Worm (Caenorhabditis elegans) whole organism, L3 larva: Measurements from ENCODE around the gene srh-122.

Experiments used
- R02D3.7 ChIP-seq: fragments of 150-350 bp; optimal IDR thresholded peaks from 2 replicates; lab custom pipeline; 2014; ENCODE audit warnings: missing biosample characterization, missing genetic modification characterization
- ZK546.5 ChIP-seq: sonication (generic microtip); optimal IDR thresholded peaks from 2 replicates; lab custom pipeline; 2017; ENCODE audit warnings: missing biosample characterization, missing genetic modification characterization
- aly-2 ChIP-seq: fragments of 150-350 bp; optimal IDR thresholded peaks from 2 replicates; lab custom pipeline; 2014; ENCODE audit warnings: missing biosample characterization, missing genetic modification characterization
- ama-1 ChIP-seq: fragments of 150-350 bp; optimal IDR thresholded peaks from 2 replicates; lab custom pipeline; 2018
- ceh-16 ChIP-seq: sonication (generic microtip); optimal IDR thresholded peaks from 2 replicates; lab custom pipeline; 2017; ENCODE audit warnings: missing biosample characterization, missing genetic modification characterization
- ceh-82 ChIP-seq: fragments of 150-350 bp; optimal IDR thresholded peaks from 2 replicates; lab custom pipeline; 2014; ENCODE audit warnings: missing biosample characterization, missing genetic modification characterization
- ceh-9 ChIP-seq: sonication (generic microtip); optimal IDR thresholded peaks from 2 replicates; lab custom pipeline; 2018; ENCODE audit warnings: missing biosample characterization, missing genetic modification characterization
- egl-27 ChIP-seq: sonication (generic microtip); optimal IDR thresholded peaks from 4 replicates; lab custom pipeline; 2017; ENCODE audit warnings: missing biosample characterization, missing genetic modification reagents, missing genetic modification characterization
- egl-5 ChIP-seq: fragments of 150-350 bp; optimal IDR thresholded peaks from 2 replicates; lab custom pipeline; 2017; ENCODE audit warnings: missing biosample characterization, missing genetic modification reagents, missing genetic modification characterization, inconsistent platforms
- elt-2 ChIP-seq: sonication (generic microtip); optimal IDR thresholded peaks from 2 replicates; lab custom pipeline; 2016; ENCODE audit warnings: missing genetic modification reagents, mild to moderate bottlenecking, missing genetic modification characterization, missing compliant biosample characterization
- eor-1 ChIP-seq, 2 experiments: fragments of 150-350 bp; optimal IDR thresholded peaks; 2 replicates each; lab custom pipeline; 2014 to 2018; ENCODE audit warnings: missing biosample characterization in 2 of 2, missing genetic modification characterization in 2 of 2
- fkh-10 ChIP-seq: sonication (generic microtip); optimal IDR thresholded peaks from 2 replicates; lab custom pipeline; 2017; ENCODE audit warnings: missing biosample characterization, missing genetic modification reagents, missing genetic modification characterization
- fkh-2 ChIP-seq: fragments of 150-350 bp; optimal IDR thresholded peaks from 2 replicates; lab custom pipeline; 2014; ENCODE audit warnings: missing biosample characterization, missing genetic modification reagents, missing genetic modification characterization
- fos-1 ChIP-seq: fragments of 150-350 bp; optimal IDR thresholded peaks from 2 replicates; lab custom pipeline; 2014; ENCODE audit warnings: missing biosample characterization, missing genetic modification characterization
- hmg-11 ChIP-seq: sonication (generic microtip); optimal IDR thresholded peaks from 2 replicates; lab custom pipeline; 2016; ENCODE audit warnings: missing genetic modification characterization, missing compliant biosample characterization
- jun-1 ChIP-seq: fragments of 150-350 bp; optimal IDR thresholded peaks from 2 replicates; lab custom pipeline; 2014; ENCODE audit warnings: missing biosample characterization, missing genetic modification reagents, missing genetic modification characterization
- lin-15B ChIP-seq: fragments of 150-350 bp; optimal IDR thresholded peaks from 2 replicates; lab custom pipeline; 2014; ENCODE audit warnings: missing biosample characterization, missing genetic modification characterization
- lin-39 ChIP-seq: fragments of 150-350 bp; optimal IDR thresholded peaks from 2 replicates; lab custom pipeline; 2018; ENCODE audit warnings: missing biosample characterization, missing genetic modification reagents, missing genetic modification characterization
- lsy-12 ChIP-seq: sonication (generic microtip); optimal IDR thresholded peaks from 2 replicates; lab custom pipeline; 2016; ENCODE audit warnings: mild to moderate bottlenecking, missing genetic modification characterization, missing compliant biosample characterization
- nfya-1 ChIP-seq: sonication (generic microtip); optimal IDR thresholded peaks from 2 replicates; lab custom pipeline; 2017; ENCODE audit warnings: missing genetic modification characterization, mild to moderate bottlenecking, missing compliant biosample characterization, antibody characterized with exemption, moderate library complexity; ENCODE audit not compliant: insufficient read depth
- nhr-237 ChIP-seq: fragments of 150-350 bp; optimal IDR thresholded peaks from 2 replicates; lab custom pipeline; 2014; ENCODE audit warnings: missing biosample characterization, missing genetic modification characterization
- nhr-28 ChIP-seq: fragments of 150-350 bp; optimal IDR thresholded peaks from 2 replicates; lab custom pipeline; 2014; ENCODE audit warnings: missing biosample characterization, missing genetic modification characterization
- nhr-43 ChIP-seq: sonication (generic microtip); optimal IDR thresholded peaks from 2 replicates; lab custom pipeline; 2016; ENCODE audit warnings: mild to moderate bottlenecking, missing genetic modification characterization, missing compliant biosample characterization; ENCODE audit not compliant: poor library complexity, severe bottlenecking
- nhr-67 ChIP-seq: fragments of 150-350 bp; optimal IDR thresholded peaks from 2 replicates; lab custom pipeline; 2014; ENCODE audit warnings: missing biosample characterization, missing genetic modification characterization
- nhr-76 ChIP-seq: fragments of 150-350 bp; sonication (generic microtip); optimal IDR thresholded peaks from 5 replicates; lab custom pipeline; 2014; ENCODE audit warnings: missing biosample characterization, missing genetic modification characterization
- nhr-77 ChIP-seq: fragments of 150-350 bp; optimal IDR thresholded peaks from 2 replicates; lab custom pipeline; 2014; ENCODE audit warnings: missing biosample characterization, missing genetic modification characterization
- sea-2 ChIP-seq: fragments of 150-350 bp; sonication (generic microtip); optimal IDR thresholded peaks from 4 replicates; lab custom pipeline; 2014; ENCODE audit warnings: missing biosample characterization, missing genetic modification reagents, missing genetic modification characterization
- tbx-2 ChIP-seq: sonication (generic microtip); optimal IDR thresholded peaks from 2 replicates; lab custom pipeline; 2016; ENCODE audit warnings: mild to moderate bottlenecking, missing genetic modification characterization, missing compliant biosample characterization
- zag-1 ChIP-seq: fragments of 150-350 bp; optimal IDR thresholded peaks from 2 replicates; lab custom pipeline; 2014; ENCODE audit warnings: missing biosample characterization, missing genetic modification characterization
- ztf-11 ChIP-seq: fragments of 150-350 bp; optimal IDR thresholded peaks from 2 replicates; lab custom pipeline; 2014; ENCODE audit warnings: missing biosample characterization, missing genetic modification characterization

The srh-122 gene

DNA sequence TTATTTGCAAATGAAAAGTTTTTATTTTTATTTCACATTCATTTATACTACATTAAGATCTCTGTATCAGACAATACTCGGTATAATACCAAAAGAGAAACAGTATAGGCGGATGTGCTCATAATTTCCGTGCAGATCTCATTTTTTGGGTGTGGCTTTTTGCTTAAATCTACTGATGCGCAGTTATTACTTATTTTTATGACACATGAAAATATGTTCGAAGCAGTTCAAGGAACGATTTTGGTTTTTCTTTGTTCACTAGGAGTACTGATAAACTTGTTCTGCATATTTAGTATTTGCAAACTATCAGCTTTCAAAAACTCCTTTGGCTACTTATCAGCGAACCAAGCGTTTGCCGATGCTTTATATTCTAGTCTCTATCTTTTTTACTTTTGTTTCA lies 25.4 kb downstream of the srh-122 start, which contains the start of gene srx-58:
TSS of gene srx-58 (plus strand) at position 301 of the 400 bp plus-strand sequence.
- TF ChIP-seq ama-1 (lab: Kevin White, UChicago) (no peak), egl-27 (no peak), elt-2 (tag; lab: Kevin White, UChicago) (no peak), sea-2 (GFP tag; lab: Kevin White, UChicago) (no peak), lsy-12 (tag; lab: Kevin White, UChicago) (no peak), fkh-10 (GFP tag; lab: Kevin White, UChicago) (no peak), fkh-2 (tag; lab: Kevin White, UChicago) (no peak), nhr-77 (tag; lab: Kevin White, UChicago) (no peak)
- TF ChIP-seq, all 47 proteins: peak for 0

DNA sequence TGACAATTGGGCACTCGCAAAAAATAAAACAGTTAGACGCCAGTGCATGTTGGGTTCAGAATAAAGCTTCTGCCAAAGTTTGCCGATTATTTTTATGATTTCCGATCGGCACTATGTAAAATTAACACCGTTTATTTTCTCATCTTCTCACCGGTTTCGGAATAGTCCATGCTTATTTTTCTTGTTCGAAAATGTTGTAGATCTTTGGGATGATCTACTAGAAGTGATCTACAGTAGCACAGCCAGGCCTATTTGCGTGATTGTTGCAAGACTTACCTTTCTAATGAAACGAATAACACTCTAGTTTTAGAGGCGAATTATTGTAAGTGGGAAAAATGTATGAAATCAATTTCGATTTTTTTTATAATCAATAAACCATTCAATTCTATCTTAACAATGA lies 27.2 kb downstream of the srh-122 start, which contains the start of gene clec-231:
TSS of gene clec-231 (minus strand) at position 101 of the 400 bp plus-strand sequence.
- no peak for TF ChIP-seq R02D3.7
- TF ChIP-seq eor-1 (tag; optimal IDR thresholded peaks at IDR 0.05; lab: Kevin White, UChicago): no peak
- TF ChIP-seq fkh-10 (GFP tag; lab: Kevin White, UChicago): no peak
- TF ChIP-seq zag-1 (tag; lab: Kevin White, UChicago): no peak
- no peak for TF ChIP-seq ZK546.5 (tag; lab: Kevin White, UChicago)
- TF ChIP-seq sea-2 (GFP tag; lab: Kevin White, UChicago): no peak
- TF ChIP-seq, all 47 proteins: peak for 0

DNA sequence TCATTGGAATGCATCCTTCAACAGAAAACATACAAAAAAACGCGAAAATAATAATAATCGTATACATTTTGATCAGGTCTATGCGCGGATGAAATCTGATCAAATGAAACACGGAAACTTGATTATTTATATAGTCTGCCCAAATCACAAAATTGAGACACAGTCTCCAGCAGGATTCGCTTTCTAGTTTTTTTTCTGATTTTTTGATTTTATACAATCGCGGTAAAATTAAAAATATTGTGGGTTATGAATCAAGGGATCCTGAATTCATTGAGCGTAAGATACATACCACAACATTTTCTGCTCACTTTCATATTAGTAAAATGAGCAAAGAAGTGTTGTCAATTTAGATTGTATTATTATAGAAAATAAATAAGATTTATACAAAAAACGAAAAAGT lies 28.8 kb downstream of the srh-122 start, which contains the start of gene clec-230:
TSS of gene clec-230 (minus strand) at position 101 of the 400 bp plus-strand sequence.
- TF ChIP-seq aly-2 (tag; lab: Kevin White, UChicago): no peak
- TF ChIP-seq nfya-1: no peak
- TF ChIP-seq tbx-2 (tag; lab: Kevin White, UChicago): no peak

DNA sequence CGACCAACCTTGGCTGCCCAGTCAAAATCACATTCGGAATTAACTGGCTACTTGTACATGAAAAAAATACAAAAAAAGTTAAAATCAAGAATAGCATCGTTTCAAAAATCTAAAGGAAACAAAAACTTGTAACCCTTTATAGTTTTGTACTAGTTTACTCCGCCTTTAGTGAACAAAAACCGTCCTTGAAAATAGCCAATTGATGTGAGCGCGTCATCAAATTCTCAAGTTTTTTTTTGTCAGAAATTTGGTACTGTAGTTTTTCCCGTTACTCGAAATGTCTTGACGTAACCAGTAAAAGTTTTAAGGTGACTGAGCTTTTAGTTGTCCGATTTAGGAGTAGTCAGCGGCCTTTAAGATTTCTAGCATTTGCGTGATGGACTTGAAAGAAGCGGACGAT lies 30.5 kb downstream of the srh-122 start, which contains the start of gene C29F3.3:
TSS of gene C29F3.3 (minus strand) at position 101 of the 400 bp plus-strand sequence.
- TF ChIP-seq fos-1 (tag; lab: Kevin White, UChicago) (no peak), ZK546.5 (tag; lab: Kevin White, UChicago) (no peak), nhr-67 (tag; lab: Kevin White, UChicago) (no peak), nhr-237 (tag; lab: Kevin White, UChicago) (no peak), ceh-9 (no peak), lin-39 (no peak), ceh-16 (tag; lab: Kevin White, UChicago) (no peak), elt-2 (tag; lab: Kevin White, UChicago) (no peak), nhr-43 (no peak), aly-2 (tag; lab: Kevin White, UChicago) (no peak), sea-2 (GFP tag; lab: Kevin White, UChicago) (no peak)

DNA sequence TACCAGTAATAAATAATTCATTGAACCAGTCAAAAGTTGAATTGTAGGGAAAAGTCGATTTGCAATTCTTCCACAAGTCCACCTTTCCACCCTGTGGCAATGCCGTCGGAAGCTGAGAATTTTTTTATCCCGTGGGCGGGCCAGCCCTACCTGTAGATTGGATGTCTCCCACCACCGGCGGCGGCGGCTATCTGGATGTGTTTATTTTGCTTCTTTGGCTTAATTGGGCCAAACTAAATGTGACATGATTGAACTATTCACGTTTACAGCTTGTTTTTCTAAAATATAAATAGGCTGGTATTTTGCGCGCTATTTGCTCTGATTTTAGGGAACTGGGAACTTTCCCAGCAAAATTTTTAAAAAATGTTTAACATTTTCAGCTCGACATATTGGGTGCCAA lies 33.3 kb downstream of the srh-122 start, which contains the start of gene wrt-8:
TSS of gene wrt-8 (minus strand) at position 101 of the 400 bp plus-strand sequence.
- no peak for TF ChIP-seq lin-15B (tag; lab: Kevin White, UChicago)
- TF ChIP-seq, all 47 proteins: peak for 0

DNA sequence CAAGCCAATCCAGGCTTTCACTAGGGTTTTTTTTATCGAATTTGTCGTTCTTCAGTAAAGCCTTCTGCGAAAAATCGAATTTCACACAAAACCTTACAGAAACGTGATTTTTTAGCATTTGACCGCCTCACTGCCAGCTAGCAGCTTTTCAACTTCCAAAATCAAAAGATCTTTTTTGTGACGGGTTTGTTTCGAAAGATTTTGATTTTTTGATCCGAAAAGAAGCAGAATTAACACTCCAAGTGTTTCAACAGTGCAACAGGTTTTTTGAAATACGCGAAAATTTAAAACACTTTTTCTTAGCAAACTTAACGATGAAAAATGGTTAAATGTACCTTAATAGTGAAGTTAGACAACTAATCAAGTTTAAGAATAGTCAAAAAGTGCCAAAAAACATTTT lies 36.4 kb downstream of the srh-122 start, which contains the start of gene clec-229:
TSS of gene clec-229 (minus strand) at position 101 of the 400 bp plus-strand sequence.
- TF ChIP-seq nhr-28 (tag; lab: Kevin White, UChicago): no peak
- no peak for TF ChIP-seq ztf-11 (tag; lab: Kevin White, UChicago)
- TF ChIP-seq jun-1 (tag; lab: Kevin White, UChicago): no peak
- no peak for TF ChIP-seq nhr-76
- TF ChIP-seq lsy-12 (tag; lab: Kevin White, UChicago): no peak
- TF ChIP-seq hmg-11 (tag; lab: Kevin White, UChicago): no peak
- no peak for TF ChIP-seq fkh-2 (tag; lab: Kevin White, UChicago)
- TF ChIP-seq fkh-10 (GFP tag; lab: Kevin White, UChicago): no peak
- no peak for TF ChIP-seq ceh-82 (tag; lab: Kevin White, UChicago)
- no peak for TF ChIP-seq elt-2 (tag; lab: Kevin White, UChicago)
- TF ChIP-seq egl-5 (tag; lab: Kevin White, UChicago): no peak
- no peak for TF ChIP-seq zag-1 (tag; lab: Kevin White, UChicago)
- TF ChIP-seq nhr-237 (tag; lab: Kevin White, UChicago): no peak
- TF ChIP-seq ZK546.5 (tag; lab: Kevin White, UChicago): no peak
